Fruit fly (Drosophila melanogaster) whole organism, embryonic: Measurements from ENCODE around the gene pyd.

Experiments
- Ada2b ChIP-seq: fragments of 200-800 bp; sonication (Bioruptor generic); IDR thresholded peaks from 2 replicates; pipeline ENCODE4 v1.3.6; 2022; ENCODE audit warnings: missing biosample characterization, missing genetic modification characterization
- CG10565 ChIP-seq: fragments of 200-800 bp; sonication (Bioruptor generic); optimal IDR thresholded peaks from 3 replicates; lab custom pipeline; 2016; ENCODE audit warnings: missing biosample characterization, mild to moderate bottlenecking, missing genetic modification characterization
- CG12219 ChIP-seq: fragments of 200-800 bp; sonication (Bioruptor generic); optimal IDR thresholded peaks from 3 replicates; lab custom pipeline; 2018; ENCODE audit warnings: missing biosample characterization, mild to moderate bottlenecking, missing genetic modification characterization
- CG12299 ChIP-seq: fragments of 200-800 bp; sonication (Bioruptor generic); optimal IDR thresholded peaks from 2 replicates; lab custom pipeline; 2018; ENCODE audit warnings: missing biosample characterization, mild to moderate bottlenecking, missing genetic modification characterization
- CG14667 ChIP-seq: fragments of 200-800 bp; sonication (Bioruptor generic); IDR thresholded peaks from 2 replicates; pipeline ENCODE4 v1.3.6; 2022; ENCODE audit warnings: missing biosample characterization, missing genetic modification characterization
- CG18599 ChIP-seq: fragments of 200-800 bp; sonication (Bioruptor generic); optimal IDR thresholded peaks from 3 replicates; lab custom pipeline; 2017; ENCODE audit warnings: missing biosample characterization, missing genetic modification characterization, mild to moderate bottlenecking, moderate library complexity, missing genetic modification reagents
- CG30431 ChIP-seq: fragments of 200-800 bp; sonication (Bioruptor generic); optimal IDR thresholded peaks from 2 replicates; lab custom pipeline; 2017; ENCODE audit warnings: missing biosample characterization, missing genetic modification characterization
- CG31441 ChIP-seq: fragments of 200-800 bp; sonication (Bioruptor generic); IDR thresholded peaks from 2 replicates; pipeline ENCODE4 v1.3.6; 2022; ENCODE audit warnings: missing biosample characterization, missing genetic modification characterization
- CG4360 ChIP-seq: fragments of 200-800 bp; sonication (Bioruptor generic); IDR thresholded peaks from 2 replicates; pipeline ENCODE4 v1.3.6; 2022; ENCODE audit warnings: missing biosample characterization, missing genetic modification characterization
- CG7786 ChIP-seq: fragments of 200-800 bp; sonication (Bioruptor generic); optimal IDR thresholded peaks from 2 replicates; lab custom pipeline; 2016; ENCODE audit warnings: missing biosample characterization, missing genetic modification characterization
- CG9876 ChIP-seq: fragments of 200-800 bp; sonication (Bioruptor generic); optimal IDR thresholded peaks from 2 replicates; lab custom pipeline; 2016; ENCODE audit warnings: missing biosample characterization, missing genetic modification characterization
- CHES-1-like ChIP-seq: fragments of 200-800 bp; sonication (Bioruptor generic); optimal IDR thresholded peaks from 2 replicates; lab custom pipeline; 2016; ENCODE audit warnings: missing biosample characterization, missing genetic modification characterization
- CTCF ChIP-seq: fragments of 200-800 bp; sonication (Bioruptor generic); optimal IDR thresholded peaks from 2 replicates; lab custom pipeline; 2017; ENCODE audit warnings: missing biosample characterization, mild to moderate bottlenecking, missing genetic modification characterization, moderate library complexity
- Dll ChIP-seq: fragments of 200-800 bp; sonication (Bioruptor generic); IDR thresholded peaks from 4 replicates; pipeline ENCODE4 v1.3.6; 2022; ENCODE audit warnings: missing biosample characterization, missing genetic modification characterization; ENCODE audit not compliant: partially characterized antibody
- E2f1 ChIP-seq: fragments of 200-800 bp; sonication (Bioruptor generic); IDR thresholded peaks from 2 replicates; pipeline ENCODE4 v1.3.6; 2022; ENCODE audit warnings: missing biosample characterization, missing genetic modification characterization
- E2f2 ChIP-seq: fragments of 200-800 bp; sonication (Bioruptor generic); IDR thresholded peaks from 2 replicates; pipeline ENCODE4 v1.3.6; 2022; ENCODE audit warnings: missing biosample characterization, missing genetic modification characterization
- Eip74EF ChIP-seq, 2 experiments: fragments of 200-800 bp in 1 of 2; fragments of >200 bp in 1 of 2; sonication (Bioruptor generic) in 1 of 2; optimal IDR thresholded peaks; 2 replicates each; lab custom pipeline; 2017 to 2019; ENCODE audit warnings: missing biosample characterization in 2 of 2, missing genetic modification characterization in 2 of 2, mild to moderate bottlenecking in 1 of 2, moderate library complexity in 1 of 2
- Ets65A ChIP-seq: fragments of 200-800 bp; sonication (Bioruptor generic); peaks from one replicate; lab custom pipeline; 2016; ENCODE audit warnings: missing biosample characterization, missing genetic modification characterization
- Fer1 ChIP-seq: fragments of 200-800 bp; sonication (Bioruptor generic); optimal IDR thresholded peaks from 2 replicates; lab custom pipeline; 2017; ENCODE audit warnings: missing biosample characterization, mild to moderate bottlenecking, missing genetic modification characterization
- HmgZ ChIP-seq: fragments of 200-800 bp; sonication (Bioruptor generic); optimal IDR thresholded peaks from 2 replicates; lab custom pipeline; 2018; ENCODE audit warnings: missing biosample characterization, mild to moderate bottlenecking, missing genetic modification characterization
- Hr3 ChIP-seq: fragments of 200-800 bp; sonication (Bioruptor generic); optimal IDR thresholded peaks from 3 replicates; lab custom pipeline; 2016; ENCODE audit warnings: missing biosample characterization, missing genetic modification characterization
- MBD-R2 ChIP-seq: fragments of 200-800 bp; sonication (Bioruptor generic); IDR thresholded peaks from 2 replicates; pipeline ENCODE4 v1.3.6; 2022; ENCODE audit warnings: missing biosample characterization, missing genetic modification characterization
- Mes4 ChIP-seq: fragments of 200-800 bp; sonication (Bioruptor generic); optimal IDR thresholded peaks from 2 replicates; lab custom pipeline; 2016; ENCODE audit warnings: missing biosample characterization, missing genetic modification characterization
- Optix ChIP-seq: fragments of 200-800 bp; sonication (Bioruptor generic); IDR thresholded peaks from 3 replicates; pipeline ENCODE4 v1.3.6; 2022; ENCODE audit warnings: missing biosample characterization, missing genetic modification characterization
- Ptx1 ChIP-seq: fragments of 200-800 bp; sonication (Bioruptor generic); IDR thresholded peaks from 2 replicates; pipeline ENCODE4 v1.3.6; 2022; ENCODE audit warnings: missing biosample characterization, missing genetic modification characterization
- Rfx ChIP-seq: fragments of 200-800 bp; sonication (Bioruptor generic); IDR thresholded peaks from 2 replicates; pipeline ENCODE4 v1.3.6; 2022; ENCODE audit warnings: missing biosample characterization, missing genetic modification characterization
- Spps ChIP-seq: fragments of 200-800 bp; sonication (Bioruptor generic); optimal IDR thresholded peaks from 2 replicates; lab custom pipeline; 2018; ENCODE audit warnings: missing biosample characterization, mild to moderate bottlenecking, missing genetic modification characterization
- bab2 ChIP-seq: fragments of 200-800 bp; sonication (Bioruptor generic); optimal IDR thresholded peaks from 2 replicates; lab custom pipeline; 2016; ENCODE audit warnings: missing biosample characterization, missing genetic modification characterization
- btn ChIP-seq: fragments of 200-800 bp; sonication (Bioruptor generic); optimal IDR thresholded peaks from 2 replicates; lab custom pipeline; 2016; ENCODE audit warnings: missing biosample characterization, missing genetic modification characterization
- dimm ChIP-seq: fragments of 200-800 bp; sonication (Bioruptor generic); IDR thresholded peaks from 2 replicates; pipeline ENCODE4 v1.3.6; 2022; ENCODE audit warnings: missing biosample characterization, missing genetic modification characterization
- ftz-f1 ChIP-seq: fragments of 200-800 bp; sonication (Bioruptor generic); optimal IDR thresholded peaks from 2 replicates; lab custom pipeline; 2016; ENCODE audit warnings: missing biosample characterization, missing genetic modification characterization
- fu2 ChIP-seq: fragments of 200-800 bp; sonication (Bioruptor generic); optimal IDR thresholded peaks from 2 replicates; lab custom pipeline; 2016; ENCODE audit warnings: missing biosample characterization, missing genetic modification characterization
- gem ChIP-seq: fragments of 200-800 bp; sonication (Bioruptor generic); optimal IDR thresholded peaks from 2 replicates; lab custom pipeline; 2019; ENCODE audit warnings: missing biosample characterization, mild to moderate bottlenecking, missing genetic modification characterization, moderate library complexity
- ind ChIP-seq: fragments of 200-800 bp; sonication (Bioruptor generic); optimal IDR thresholded peaks from 3 replicates; lab custom pipeline; 2016; ENCODE audit warnings: missing biosample characterization, missing genetic modification characterization
- inv ChIP-seq: fragments of 200-800 bp; sonication (Bioruptor generic); IDR thresholded peaks from 2 replicates; pipeline ENCODE4 v1.3.6; 2022; ENCODE audit warnings: missing biosample characterization, missing genetic modification characterization; ENCODE audit not compliant: partially characterized antibody
- luna ChIP-seq: fragments of 200-800 bp; sonication (Bioruptor generic); optimal IDR thresholded peaks from 2 replicates; lab custom pipeline; 2016; ENCODE audit warnings: missing biosample characterization, missing genetic modification characterization
- nau ChIP-seq: fragments of 200-800 bp; sonication (Bioruptor generic); optimal IDR thresholded peaks from 3 replicates; lab custom pipeline; 2017; ENCODE audit warnings: missing biosample characterization, mild to moderate bottlenecking, missing genetic modification characterization, missing genetic modification reagents
- nerfin-1 ChIP-seq: fragments of 200-800 bp; sonication (Bioruptor generic); optimal IDR thresholded peaks from 3 replicates; lab custom pipeline; 2019; ENCODE audit warnings: missing biosample characterization, mild to moderate bottlenecking, missing genetic modification characterization, moderate library complexity
- nerfin-2 ChIP-seq: fragments of 200-800 bp; sonication (Bioruptor generic); IDR thresholded peaks from 2 replicates; pipeline ENCODE4 v1.3.6; 2022; ENCODE audit warnings: missing biosample characterization, missing genetic modification characterization; ENCODE audit not compliant: partially characterized antibody
- oc ChIP-seq: fragments of 200-800 bp; sonication (Bioruptor generic); optimal IDR thresholded peaks from 2 replicates; lab custom pipeline; 2018; ENCODE audit warnings: missing biosample characterization, mild to moderate bottlenecking, missing genetic modification characterization, moderate library complexity
- p53 ChIP-seq: fragments of 200-800 bp; sonication (Bioruptor generic); optimal IDR thresholded peaks from 2 replicates; lab custom pipeline; 2016; ENCODE audit warnings: missing biosample characterization, missing genetic modification characterization
- pan ChIP-seq, 4 experiments: fragments of >200 bp in 3 of 4; fragments of 200-800 bp in 1 of 4; sonication (Bioruptor generic) in 1 of 4; optimal IDR thresholded peaks in 3 of 4; IDR thresholded peaks in 1 of 4; 2 replicates each; pipeline versions ENCODE4 v1.3.6 to Lab custom; 2017 to 2022; ENCODE audit warnings: missing biosample characterization in 2 of 4, missing genetic modification characterization in 2 of 4, mixed read lengths in 1 of 4
- row ChIP-seq: fragments of 200-800 bp; sonication (Bioruptor generic); IDR thresholded peaks from 3 replicates; pipeline ENCODE4 v1.3.6; 2022; ENCODE audit warnings: missing biosample characterization, missing genetic modification characterization
- run ChIP-seq: fragments of 200-800 bp; sonication (Bioruptor generic); optimal IDR thresholded peaks from 3 replicates; lab custom pipeline; 2018; ENCODE audit warnings: missing biosample characterization, mild to moderate bottlenecking, missing genetic modification characterization
- stwl ChIP-seq: fragments of 200-800 bp; sonication (Bioruptor generic); optimal IDR thresholded peaks from 3 replicates; lab custom pipeline; 2018; ENCODE audit warnings: missing biosample characterization, mild to moderate bottlenecking, missing genetic modification characterization, moderate library complexity
- tin ChIP-seq: fragments of 200-800 bp; sonication (Bioruptor generic); optimal IDR thresholded peaks from 3 replicates; lab custom pipeline; 2016; ENCODE audit warnings: missing biosample characterization, missing genetic modification characterization
- twi ChIP-seq: fragments of 200-800 bp; optimal IDR thresholded peaks from 2 replicates; lab custom pipeline; 2019; ENCODE audit warnings: missing biosample characterization, mild to moderate bottlenecking, missing genetic modification characterization, moderate library complexity
- vfl ChIP-seq: fragments of 200-800 bp; sonication (Bioruptor generic); optimal IDR thresholded peaks from 2 replicates; lab custom pipeline; 2016; ENCODE audit warnings: missing biosample characterization, missing genetic modification characterization
- wdn ChIP-seq: fragments of 200-800 bp; sonication (Bioruptor generic); IDR thresholded peaks from 2 replicates; pipeline ENCODE4 v1.3.6; 2022; ENCODE audit warnings: missing biosample characterization, missing genetic modification characterization
- wek ChIP-seq: fragments of 200-800 bp; sonication (Bioruptor generic); optimal IDR thresholded peaks from 3 replicates; lab custom pipeline; 2018; ENCODE audit warnings: missing biosample characterization, mild to moderate bottlenecking, missing genetic modification characterization, moderate library complexity
- zen2 ChIP-seq: fragments of 200-800 bp; sonication (Bioruptor generic); IDR thresholded peaks from 3 replicates; pipeline ENCODE4 v1.3.6; 2022; ENCODE audit warnings: missing biosample characterization, missing genetic modification characterization; ENCODE audit not compliant: partially characterized antibody

pyd gene

dm6 chr3R:8920091-8920733 lies 11.5 kb downstream of the pyd start (continued):
- TF ChIP-seq oc (no peak), row (GFP tag; lab: Robert Waterston, UW) (no peak), bab2 (GFP tag; lab: Kevin White, UChicago) (peak; percentile 53), CG12299 (tag; lab: Kevin White, UChicago) (no peak), CG14667 (no peak), Rfx (GFP tag; lab: Robert Waterston, UW) (no peak), btn (GFP tag; lab: Kevin White, UChicago) (no peak), wek (GFP tag; lab: Kevin White, UChicago) (no peak), p53 (no peak), dimm (GFP tag; lab: Robert Waterston, UW) (no peak), fu2 (GFP tag; lab: Kevin White, UChicago) (no peak), nau (GFP tag; lab: Kevin White, UChicago) (no peak), E2f2 (GFP tag; lab: Robert Waterston, UW) (no peak), Ptx1 (GFP tag; lab: Robert Waterston, UW) (peak; percentile 62), CTCF (no peak), CG9876 (GFP tag; lab: Kevin White, UChicago) (no peak), nerfin-1 (peak; percentile 1), CG31441 (peak; percentile 72), twi (tag; lab: Kevin White, UChicago) (no peak), Optix (no peak), Ets65A (GFP tag; lab: Kevin White, UChicago) (peak; percentile 89), Eip74EF (GFP tag; optimal IDR thresholded peaks at IDR 0.05; lab: Kevin White, UChicago) (peak in 1 of 2 experiments; percentile 57), inv (GFP tag; lab: Robert Waterston, UW) (no peak), vfl (GFP tag; lab: Kevin White, UChicago) (no peak), CG30431 (GFP tag; lab: Kevin White, UChicago) (no peak), Mes4 (no peak), CG7786 (GFP tag; lab: Kevin White, UChicago) (no peak), CG4360 (GFP tag; lab: Robert Waterston, UW) (no peak), E2f1 (0 out of 2 replicates have a peak, but pooled peaks have one; percentile 20), run (tag; lab: Kevin White, UChicago) (no peak), HmgZ (tag; lab: Kevin White, UChicago) (no peak), Hr3 (GFP tag; lab: Kevin White, UChicago) (no peak), CG18599 (GFP tag; lab: Kevin White, UChicago) (no peak), nerfin-2 (GFP tag; lab: Robert Waterston, UW) (peak; percentile 22; the same call in 1 of the 2 replicates), CG10565 (no peak), tin (peak; percentile 34), wdn (GFP tag; lab: Robert Waterston, UW) (no peak), pan (optimal IDR thresholded peaks at IDR 0.05; lab: Kevin White, UChicago) (no peak), pan (GFP tag; optimal IDR thresholded peaks at IDR 0.05 in 1 of 2, IDR thresholded peaks at IDR 0.05 in 1 of 2) (peak in 1 of 2 experiments; percentile 51), CG12219 (GFP tag; lab: Kevin White, UChicago) (no peak), Dll (GFP tag; lab: Robert Waterston, UW) (no peak), gem (tag; lab: Kevin White, UChicago) (no peak), Spps (tag; lab: Kevin White, UChicago) (peak; percentile 24), CHES-1-like (GFP tag; lab: Kevin White, UChicago) (no peak), ind (GFP tag; lab: Kevin White, UChicago) (peak; percentile 53), ftz-f1 (GFP tag; lab: Kevin White, UChicago) (no peak), Ada2b (no peak), stwl (tag; lab: Kevin White, UChicago) (no peak), zen2 (GFP tag; lab: Robert Waterston, UW) (no peak), MBD-R2 (no peak), Fer1 (no peak), luna (no peak)
